Worm (Caenorhabditis elegans): ENCODE data around the gene dpy-22.

ce11 chrX:9843568-9843967 lies 21.5 kb upstream of the dpy-22 start:
- TF ChIP-seq unc-62 (GFP tag; optimal IDR thresholded peaks at IDR 0.05) (no peak), C16A3.4 (tag; optimal IDR thresholded peaks at IDR 0.05) (no peak), lin-15B (tag; optimal IDR thresholded peaks at IDR 0.05) (no peak), ama-1 (optimal IDR thresholded peaks at IDR 0.05) (no peak), mep-1 (tag; optimal IDR thresholded peaks at IDR 0.05) (no peak), snpc-4 (tag; optimal IDR thresholded peaks at IDR 0.05) (no peak), zag-1 (tag; optimal IDR thresholded peaks at IDR 0.05) (no peak)

Measured in whole organism, L1 larva.